Fruit fly (Drosophila melanogaster) whole organism, embryonic: Measurements from ENCODE around the gene CG7810.
A peak's percentile ranks its signal among the peaks of the same experiment; 100 is the strongest.

Experiments used
- Ada2b ChIP-seq: fragments of 200-800 bp; sonication (Bioruptor generic); IDR thresholded peaks from 2 replicates; pipeline ENCODE4 v1.3.6; 2022; ENCODE audit warnings: missing biosample characterization, missing genetic modification characterization
- Aef1 ChIP-seq: fragments of 200-800 bp; sonication (Bioruptor generic); IDR thresholded peaks from 3 replicates; pipeline ENCODE4 v1.3.6; 2022; ENCODE audit warnings: missing biosample characterization, missing genetic modification characterization
- CG10147 ChIP-seq: fragments of 200-800 bp; sonication (Bioruptor generic); optimal IDR thresholded peaks from 2 replicates; lab custom pipeline; 2019; ENCODE audit warnings: missing biosample characterization, mild to moderate bottlenecking, missing genetic modification characterization, moderate library complexity
- CG10462 ChIP-seq: fragments of 200-800 bp; sonication (Bioruptor generic); optimal IDR thresholded peaks from 2 replicates; lab custom pipeline; 2016; ENCODE audit warnings: missing biosample characterization, missing genetic modification characterization
- CG11696 ChIP-seq: fragments of 200-800 bp; sonication (Bioruptor generic); IDR thresholded peaks from 2 replicates; pipeline ENCODE4 v1.3.6; 2022; ENCODE audit warnings: missing biosample characterization, missing genetic modification characterization
- CG13624 ChIP-seq: fragments of 200-800 bp; sonication (Bioruptor generic); optimal IDR thresholded peaks from 2 replicates; lab custom pipeline; 2016; ENCODE audit warnings: missing biosample characterization, missing genetic modification characterization
- CG16779 ChIP-seq: fragments of 200-800 bp; sonication (Bioruptor generic); IDR thresholded peaks from 2 replicates; pipeline ENCODE4 v1.3.6; 2022; ENCODE audit warnings: missing biosample characterization, missing genetic modification characterization
- CG31224 ChIP-seq: fragments of 200-800 bp; sonication (Bioruptor generic); IDR thresholded peaks from 2 replicates; pipeline ENCODE4 v1.3.6; 2022; ENCODE audit warnings: missing biosample characterization, missing genetic modification characterization
- CG3847 ChIP-seq: fragments of 200-800 bp; sonication (Bioruptor generic); IDR thresholded peaks from 2 replicates; pipeline ENCODE4 v1.3.6; 2022; ENCODE audit warnings: missing biosample characterization, missing genetic modification characterization
- CG4282 ChIP-seq: fragments of 200-800 bp; sonication (Bioruptor generic); optimal IDR thresholded peaks from 2 replicates; lab custom pipeline; 2016; ENCODE audit warnings: missing biosample characterization, missing genetic modification characterization
- CG4360 ChIP-seq: fragments of 200-800 bp; sonication (Bioruptor generic); IDR thresholded peaks from 2 replicates; pipeline ENCODE4 v1.3.6; 2022; ENCODE audit warnings: missing biosample characterization, missing genetic modification characterization
- CG6765 ChIP-seq: fragments of 200-800 bp; sonication (Bioruptor generic); optimal IDR thresholded peaks from 3 replicates; lab custom pipeline; 2017; ENCODE audit warnings: missing biosample characterization, mild to moderate bottlenecking, missing genetic modification characterization
- CG7357 ChIP-seq: fragments of 200-800 bp; sonication (Bioruptor generic); IDR thresholded peaks from 3 replicates; pipeline ENCODE4 v1.3.6; 2022; ENCODE audit warnings: missing biosample characterization, missing genetic modification characterization
- CG7745 ChIP-seq: fragments of 200-800 bp; sonication (Bioruptor generic); optimal IDR thresholded peaks from 2 replicates; lab custom pipeline; 2018; ENCODE audit warnings: missing biosample characterization, mild to moderate bottlenecking, missing genetic modification characterization, moderate library complexity
- CG7963 ChIP-seq: fragments of 200-800 bp; sonication (Bioruptor generic); IDR thresholded peaks from 3 replicates; pipeline ENCODE4 v1.3.6; 2022; ENCODE audit warnings: missing biosample characterization, missing genetic modification characterization; ENCODE audit not compliant: partially characterized antibody
- CG7987 ChIP-seq: fragments of 200-800 bp; sonication (Bioruptor generic); optimal IDR thresholded peaks from 2 replicates; lab custom pipeline; 2018; ENCODE audit warnings: missing biosample characterization, mild to moderate bottlenecking, missing genetic modification characterization, moderate library complexity
- CG9215 ChIP-seq: fragments of 200-800 bp; sonication (Bioruptor generic); IDR thresholded peaks from 2 replicates; pipeline ENCODE4 v1.3.6; 2022; ENCODE audit warnings: missing biosample characterization, missing genetic modification characterization
- CG9727 ChIP-seq: fragments of 200-800 bp; sonication (Bioruptor generic); optimal IDR thresholded peaks from 3 replicates; lab custom pipeline; 2017; ENCODE audit warnings: missing biosample characterization, mild to moderate bottlenecking, missing genetic modification characterization
- CG9817 ChIP-seq: fragments of 200-800 bp; sonication (Bioruptor generic); optimal IDR thresholded peaks from 2 replicates; lab custom pipeline; 2018; ENCODE audit warnings: missing biosample characterization, mild to moderate bottlenecking, missing genetic modification characterization, moderate library complexity
- Dek ChIP-seq: fragments of 200-800 bp; sonication (Bioruptor generic); optimal IDR thresholded peaks from 3 replicates; lab custom pipeline; 2019; ENCODE audit warnings: missing biosample characterization, mild to moderate bottlenecking, missing genetic modification characterization, moderate library complexity
- Dfd ChIP-seq, 2 experiments: fragments of >200 bp; optimal IDR thresholded peaks; 2 replicates each; lab custom pipeline; 2017; ENCODE audit warnings: missing biosample characterization in 2 of 2, missing genetic modification characterization in 2 of 2
- H2.0 ChIP-seq: fragments of 200-800 bp; sonication (Bioruptor generic); IDR thresholded peaks from 2 replicates; pipeline ENCODE4 v1.3.6; 2022; ENCODE audit warnings: missing biosample characterization, missing genetic modification characterization
- Hr3 ChIP-seq: fragments of 200-800 bp; sonication (Bioruptor generic); optimal IDR thresholded peaks from 3 replicates; lab custom pipeline; 2016; ENCODE audit warnings: missing biosample characterization, missing genetic modification characterization
- Hr51 ChIP-seq, 2 experiments: fragments of 200-800 bp; sonication (Bioruptor generic); optimal IDR thresholded peaks; 2 replicates in 1 of 2; 3 replicates in 1 of 2; lab custom pipeline; 2016 to 2018; ENCODE audit warnings: missing biosample characterization in 2 of 2, missing genetic modification characterization in 2 of 2, mild to moderate bottlenecking in 1 of 2, moderate library complexity in 1 of 2
- Mes4 ChIP-seq: fragments of 200-800 bp; sonication (Bioruptor generic); optimal IDR thresholded peaks from 2 replicates; lab custom pipeline; 2016; ENCODE audit warnings: missing biosample characterization, missing genetic modification characterization
- Nf-YA ChIP-seq: fragments of 200-800 bp; sonication (Bioruptor generic); IDR thresholded peaks from 2 replicates; pipeline ENCODE4 v1.3.6; 2022; ENCODE audit warnings: missing biosample characterization, missing genetic modification characterization
- NfI ChIP-seq: fragments of 200-800 bp; sonication (Bioruptor generic); optimal IDR thresholded peaks from 3 replicates; lab custom pipeline; 2018; ENCODE audit warnings: missing biosample characterization, mild to moderate bottlenecking, missing genetic modification characterization, moderate library complexity
- Oaz ChIP-seq: fragments of 200-800 bp; sonication (Bioruptor generic); IDR thresholded peaks from 2 replicates; pipeline ENCODE4 v1.3.6; 2022; ENCODE audit warnings: missing biosample characterization, missing genetic modification characterization
- Pdp1 ChIP-seq, 2 experiments: fragments of 200-800 bp; sonication (Bioruptor generic); optimal IDR thresholded peaks; 3 replicates each; lab custom pipeline; 2016; ENCODE audit warnings: missing biosample characterization in 2 of 2, missing genetic modification characterization in 2 of 2, mild to moderate bottlenecking in 1 of 2, moderate library complexity in 1 of 2
- Rfx ChIP-seq: fragments of 200-800 bp; sonication (Bioruptor generic); IDR thresholded peaks from 2 replicates; pipeline ENCODE4 v1.3.6; 2022; ENCODE audit warnings: missing biosample characterization, missing genetic modification characterization
- TFAM ChIP-seq: fragments of 200-800 bp; sonication (Bioruptor generic); optimal IDR thresholded peaks from 2 replicates; lab custom pipeline; 2017; ENCODE audit warnings: missing biosample characterization, missing genetic modification characterization, inconsistent platforms
- Usf ChIP-seq: fragments of 200-800 bp; sonication (Bioruptor generic); optimal IDR thresholded peaks from 2 replicates; lab custom pipeline; 2017; ENCODE audit warnings: missing genotype, missing biosample characterization, missing genetic modification characterization
- YL-1 ChIP-seq: fragments of 200-800 bp; sonication (Bioruptor generic); optimal IDR thresholded peaks from 3 replicates; lab custom pipeline; 2017; ENCODE audit warnings: missing biosample characterization, mild to moderate bottlenecking, missing genetic modification characterization
- ato ChIP-seq: fragments of 200-800 bp; sonication (Bioruptor generic); IDR thresholded peaks from 2 replicates; pipeline ENCODE4 v1.3.6; 2022; ENCODE audit warnings: missing biosample characterization, missing genetic modification characterization; ENCODE audit not compliant: partially characterized antibody
- cas ChIP-seq: fragments of 200-800 bp; sonication (Bioruptor generic); IDR thresholded peaks from 2 replicates; pipeline ENCODE4 v1.3.6; 2022; ENCODE audit warnings: missing biosample characterization, missing genetic modification characterization
- chinmo ChIP-seq: fragments of 200-800 bp; sonication (Bioruptor generic); IDR thresholded peaks from 4 replicates; pipeline ENCODE4 v1.3.6; 2022; ENCODE audit warnings: missing biosample characterization, missing genetic modification characterization; ENCODE audit not compliant: partially characterized antibody
- corto ChIP-seq: fragments of 200-800 bp; sonication (Bioruptor generic); optimal IDR thresholded peaks from 2 replicates; lab custom pipeline; 2016; ENCODE audit warnings: missing biosample characterization, mild to moderate bottlenecking, missing genetic modification characterization, moderate library complexity
- dm ChIP-seq: fragments of 200-800 bp; sonication (Bioruptor generic); optimal IDR thresholded peaks from 3 replicates; lab custom pipeline; 2016; ENCODE audit warnings: missing biosample characterization, missing genetic modification characterization
- dpn ChIP-seq, 2 experiments: fragments of 200-800 bp; sonication (Bioruptor generic); optimal IDR thresholded peaks; 3 replicates each; lab custom pipeline; 2016; ENCODE audit warnings: missing biosample characterization in 2 of 2, missing genetic modification characterization in 2 of 2
- ems ChIP-seq: fragments of 200-800 bp; sonication (Bioruptor generic); optimal IDR thresholded peaks from 3 replicates; lab custom pipeline; 2016; ENCODE audit warnings: missing biosample characterization, missing genetic modification characterization
- exex ChIP-seq: fragments of 200-800 bp; sonication (Bioruptor generic); optimal IDR thresholded peaks from 4 replicates; lab custom pipeline; 2018; ENCODE audit warnings: missing biosample characterization, mild to moderate bottlenecking, missing genetic modification characterization, moderate library complexity
- gce ChIP-seq: fragments of 200-800 bp; sonication (Bioruptor generic); IDR thresholded peaks from 3 replicates; pipeline ENCODE4 v1.3.6; 2022; ENCODE audit warnings: missing biosample characterization, missing genetic modification characterization
- gem ChIP-seq: fragments of 200-800 bp; sonication (Bioruptor generic); optimal IDR thresholded peaks from 2 replicates; lab custom pipeline; 2019; ENCODE audit warnings: missing biosample characterization, mild to moderate bottlenecking, missing genetic modification characterization, moderate library complexity
- lbe ChIP-seq: fragments of 200-800 bp; sonication (Bioruptor generic); optimal IDR thresholded peaks from 2 replicates; lab custom pipeline; 2016; ENCODE audit warnings: missing biosample characterization, mild to moderate bottlenecking, missing genetic modification characterization
- pho ChIP-seq: fragments of 200-800 bp; sonication (Bioruptor generic); optimal IDR thresholded peaks from 2 replicates; lab custom pipeline; 2016; ENCODE audit warnings: missing biosample characterization, missing genetic modification characterization
- sc ChIP-seq, 3 experiments: fragments of >200 bp in 2 of 3; fragments of 200-800 bp in 1 of 3; sonication (Bioruptor generic) in 1 of 3; optimal IDR thresholded peaks; 2 replicates in 2 of 3; 3 replicates in 1 of 3; lab custom pipeline; 2017; ENCODE audit warnings: mild to moderate bottlenecking in 1 of 3, missing biosample characterization in 1 of 3, missing genetic modification characterization in 1 of 3, missing genetic modification reagents in 1 of 3
- sr ChIP-seq: fragments of 200-800 bp; sonication (Bioruptor generic); IDR thresholded peaks from 3 replicates; pipeline ENCODE4 v1.3.6; 2022; ENCODE audit warnings: missing biosample characterization, missing genetic modification characterization
- zen ChIP-seq: fragments of 200-800 bp; sonication (Bioruptor generic); optimal IDR thresholded peaks from 3 replicates; lab custom pipeline; 2018; ENCODE audit warnings: missing biosample characterization, mild to moderate bottlenecking, missing genetic modification characterization, moderate library complexity

The CG7810 gene

dm6 chr2L:8292159-8292887, 18.7 kb downstream of the CG7810 start (continued):
- peak; percentile 88 for TF ChIP-seq dm (GFP tag; lab: Kevin White, UChicago)
- peak; percentile 92 for TF ChIP-seq CG9727 (GFP tag; lab: Kevin White, UChicago)
- peak; percentile 87 for TF ChIP-seq CG16779 (GFP tag; lab: Robert Waterston, UW)
- TF ChIP-seq gce (GFP tag; lab: Robert Waterston, UW), result peak; percentile 97
- peak; percentile 82 for TF ChIP-seq CG4360 (GFP tag; lab: Robert Waterston, UW)
- peak; percentile 86 for TF ChIP-seq exex
- TF ChIP-seq chinmo (GFP tag; lab: Robert Waterston, UW), result 0 out of 4 replicates have a peak, but pooled peaks have one; percentile 59
- TF ChIP-seq corto, result peak; percentile 27
- peak; percentile 96 for TF ChIP-seq CG3847
- peak; percentile 92 to 95 for TF ChIP-seq Pdp1 (GFP tag; optimal IDR thresholded peaks at IDR 0.05; lab: Kevin White, UChicago)
- TF ChIP-seq YL-1 (GFP tag; lab: Kevin White, UChicago), result peak; percentile 87
- TF ChIP-seq Hr3 (GFP tag; lab: Kevin White, UChicago), result peak; percentile 93
- TF ChIP-seq CG7357 (GFP tag; lab: Robert Waterston, UW), result peak; percentile 90
- peak; percentile 95 for TF ChIP-seq Dek
- peak; percentile 92 for TF ChIP-seq cas (GFP tag; lab: Robert Waterston, UW)
- TF ChIP-seq CG10462 (GFP tag; lab: Kevin White, UChicago), result peak; percentile 92
- TF ChIP-seq Nf-YA (GFP tag; lab: Robert Waterston, UW), result peak; percentile 95
- TF ChIP-seq sc (optimal IDR thresholded peaks at IDR 0.05; lab: Kevin White, UChicago), result no peak
- TF ChIP-seq sc (GFP tag; optimal IDR thresholded peaks at IDR 0.05; lab: Kevin White, UChicago), result peak; percentile 84
- TF ChIP-seq ato (GFP tag; lab: Robert Waterston, UW), result no peak
- peak; percentile 93 for TF ChIP-seq CG11696 (GFP tag; lab: Robert Waterston, UW)
- TF ChIP-seq CG13624, result peak; percentile 94
- TF ChIP-seq CG4282 (GFP tag; lab: Kevin White, UChicago), result peak; percentile 46
- peak; percentile 77 for TF ChIP-seq TFAM
- TF ChIP-seq ems, result peak; percentile 93
- peak; percentile 97 for TF ChIP-seq Ada2b (GFP tag; lab: Robert Waterston, UW)
- TF ChIP-seq CG10147, result peak; percentile 94
- TF ChIP-seq CG9817 (tag; lab: Kevin White, UChicago), result peak; percentile 97
- peak; percentile 86 for TF ChIP-seq CG7987 (GFP tag; lab: Kevin White, UChicago)
- TF ChIP-seq Aef1 (GFP tag; lab: Robert Waterston, UW), result peak; percentile 94
- peak; percentile 89 to 95 for TF ChIP-seq Hr51 (GFP tag; optimal IDR thresholded peaks at IDR 0.05; lab: Kevin White, UChicago)
- peak; percentile 86 for TF ChIP-seq zen (tag; lab: Kevin White, UChicago)
- peak; percentile 90 for TF ChIP-seq pho (GFP tag; lab: Kevin White, UChicago)
- peak; percentile 78; the same call in 2 of the 3 replicates for TF ChIP-seq sr (GFP tag; lab: Robert Waterston, UW)
- peak; percentile 90 for TF ChIP-seq Oaz
- TF ChIP-seq CG6765 (GFP tag; lab: Kevin White, UChicago), result peak; percentile 91
- peak; percentile 96 for TF ChIP-seq H2.0
- TF ChIP-seq Mes4 (GFP tag; lab: Kevin White, UChicago), result peak; percentile 92
- TF ChIP-seq Usf (GFP tag; lab: Kevin White, UChicago), result peak; percentile 81
- no peak for TF ChIP-seq CG7963 (GFP tag; lab: Robert Waterston, UW)
- peak; percentile 90 for TF ChIP-seq CG7745
- TF ChIP-seq NfI (GFP tag; lab: Kevin White, UChicago), result peak; percentile 96
- TF ChIP-seq Rfx (GFP tag; lab: Robert Waterston, UW), result peak; percentile 98
- peak; percentile 32 for TF ChIP-seq lbe (GFP tag; lab: Kevin White, UChicago)
- TF ChIP-seq gem (tag; lab: Kevin White, UChicago), result peak; percentile 97
- TF ChIP-seq CG9215 (GFP tag; lab: Robert Waterston, UW), result peak; percentile 92
- TF ChIP-seq CG31224 (GFP tag; lab: Robert Waterston, UW), result peak; percentile 94
- peak; percentile 92 to 96 for TF ChIP-seq dpn (GFP tag; optimal IDR thresholded peaks at IDR 0.05; lab: Kevin White, UChicago)
- no peak for TF ChIP-seq Dfd (GFP tag; optimal IDR thresholded peaks at IDR 0.05; lab: Kevin White, UChicago)
